Worm (Caenorhabditis elegans): ENCODE measurements around the gene ztf-22.

DNA sequence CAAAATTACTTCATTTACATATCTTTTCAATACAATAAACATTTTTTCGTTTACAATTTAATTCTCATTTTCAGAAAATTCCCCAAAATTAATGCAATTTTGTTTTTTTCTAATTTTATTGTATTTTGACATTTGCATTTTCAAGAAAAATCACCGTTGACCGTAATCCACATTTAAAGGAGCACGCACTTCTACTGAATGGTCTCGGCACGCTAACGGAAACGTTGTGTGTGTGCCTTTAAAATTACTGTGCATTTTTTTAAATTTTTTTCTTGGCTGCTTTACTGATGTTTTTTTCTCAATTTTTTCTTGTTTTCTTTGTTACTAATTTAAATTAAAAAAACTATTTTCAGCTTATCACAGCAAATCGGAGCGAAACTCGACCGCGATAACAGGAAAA, 25.1 kb downstream of the ztf-22 start:
- TF ChIP-seq W03F9.2 (tag; optimal IDR thresholded peaks at IDR 0.05) = no peak
- no peak for TF ChIP-seq him-1 (tag; optimal IDR thresholded peaks at IDR 0.05)
